Fruit fly (Drosophila melanogaster): ENCODE data around the gene CG14985.

DNA sequence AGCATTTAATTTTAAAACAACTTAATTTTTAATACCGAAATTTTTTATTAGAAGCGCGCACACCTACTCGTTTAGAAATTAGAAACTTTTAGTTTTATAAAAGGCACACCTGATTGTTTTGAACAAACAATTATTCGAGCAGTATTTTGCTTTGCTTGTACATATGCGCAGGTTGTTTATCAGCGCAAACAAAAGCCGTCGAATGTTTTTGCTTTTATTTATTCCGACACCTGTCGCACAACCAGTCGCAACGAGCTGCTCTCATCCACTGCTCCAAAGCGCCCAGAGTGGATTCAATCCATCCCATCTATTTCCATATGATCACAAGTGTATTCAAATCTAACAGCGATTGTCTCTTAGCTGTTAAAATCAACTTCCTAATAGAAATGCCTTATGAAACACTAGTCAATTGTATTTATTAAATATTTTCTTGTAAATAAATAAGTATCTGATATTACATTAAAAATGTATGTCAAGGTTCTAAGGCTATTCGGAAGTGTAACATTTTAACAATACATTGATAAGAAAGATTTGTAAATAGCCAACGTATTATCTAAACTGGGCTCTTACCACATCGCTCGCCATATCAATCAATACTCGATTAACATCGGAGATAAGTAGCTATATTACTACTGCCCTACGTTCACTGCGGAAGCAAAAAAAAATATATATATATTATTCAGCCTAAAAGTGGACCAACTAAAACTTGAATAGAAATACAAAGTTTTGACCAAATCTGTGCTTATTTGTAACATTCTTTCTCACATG lies 22.6 kb downstream of the CG14985 start, which contains the start of gene CG11594:
- TF ChIP-seq CG11617 (GFP tag; optimal IDR thresholded peaks at IDR 0.05) (no peak), pad (GFP tag; optimal IDR thresholded peaks at IDR 0.05) (no peak), Clk (GFP tag; optimal IDR thresholded peaks at IDR 0.05) (no peak), cic (GFP tag; optimal IDR thresholded peaks at IDR 0.05) (peak; percentile 81), CG1620 (GFP tag; optimal IDR thresholded peaks at IDR 0.05) (no peak), Crg-1 (GFP tag; optimal IDR thresholded peaks at IDR 0.05) (peak; percentile 6)

Data from whole organism, adult.